Fruit fly (Drosophila melanogaster) S2 (cell line): ENCODE data around the gene CG31211.

Experiments
- CG8478 ChIP-seq: fragments of >200 bp; optimal IDR thresholded peaks from 2 replicates; lab custom pipeline; 2018
- CTCF ChIP-seq, 2 experiments: fragments of >200 bp; optimal IDR thresholded peaks; 2 replicates each; lab custom pipeline; 2018

dm6 chr3R:11949387-11950029 is at the start of gene CG31211:
- TF ChIP-seq CTCF (optimal IDR thresholded peaks at IDR 0.05; lab: Kevin White, UChicago) (no peak), CG8478 (no peak)
